Fruit fly (Drosophila melanogaster) whole organism, embryonic: ENCODE results near the gene IntS14.

Experiments used
- CG17802 ChIP-seq: fragments of 200-800 bp; sonication (Bioruptor generic); optimal IDR thresholded peaks from 2 replicates; lab custom pipeline; 2018; ENCODE audit warnings: missing biosample characterization, mild to moderate bottlenecking, missing genetic modification characterization, moderate library complexity
- CG8944 ChIP-seq: fragments of 200-800 bp; sonication (Bioruptor generic); optimal IDR thresholded peaks from 3 replicates; lab custom pipeline; 2016; ENCODE audit warnings: missing biosample characterization, missing genetic modification characterization
- D19B ChIP-seq: fragments of 200-800 bp; sonication (Bioruptor generic); optimal IDR thresholded peaks from 2 replicates; lab custom pipeline; 2017; ENCODE audit warnings: missing biosample characterization, mild to moderate bottlenecking, missing genetic modification characterization
- MTF-1 ChIP-seq: fragments of 200-800 bp; sonication (Bioruptor generic); optimal IDR thresholded peaks from 2 replicates; lab custom pipeline; 2018; ENCODE audit warnings: missing biosample characterization, mild to moderate bottlenecking, missing genetic modification characterization, borderline replicate concordance
- Spps ChIP-seq: fragments of 200-800 bp; sonication (Bioruptor generic); optimal IDR thresholded peaks from 2 replicates; lab custom pipeline; 2018; ENCODE audit warnings: missing biosample characterization, mild to moderate bottlenecking, missing genetic modification characterization
- ase ChIP-seq: fragments of 200-800 bp; sonication (Bioruptor generic); IDR thresholded peaks from 3 replicates; pipeline ENCODE4 v1.3.6; 2022; ENCODE audit warnings: missing biosample characterization, missing genetic modification characterization
- wdn ChIP-seq: fragments of 200-800 bp; sonication (Bioruptor generic); IDR thresholded peaks from 2 replicates; pipeline ENCODE4 v1.3.6; 2022; ENCODE audit warnings: missing biosample characterization, missing genetic modification characterization

DNA sequence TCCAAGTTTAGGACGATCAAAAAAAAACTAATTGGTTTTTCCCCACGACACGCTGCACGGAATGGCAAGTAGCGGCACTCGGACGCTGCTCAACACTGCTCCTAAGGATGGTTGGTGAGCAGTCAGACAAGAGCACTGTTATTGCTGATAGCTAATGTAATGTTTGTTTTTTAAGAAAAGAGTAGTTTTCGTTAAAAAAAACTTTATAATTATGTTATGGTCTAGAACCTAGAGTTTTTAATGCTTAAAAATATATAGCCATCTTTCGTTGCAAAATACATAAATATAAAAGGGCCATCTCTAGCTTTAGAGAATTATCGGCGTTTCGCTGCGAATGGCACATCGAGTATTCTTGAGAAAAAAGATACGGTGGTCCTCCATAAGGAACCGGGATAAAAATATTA is 8.5 kb downstream of the IntS14 start, which contains the start of the genes Charon and CG4887:
- peak; percentile 53 for TF ChIP-seq Spps (tag; lab: Kevin White, UChicago)
- TF ChIP-seq D19B = no peak
- peak; percentile 55 for TF ChIP-seq wdn (GFP tag; lab: Robert Waterston, UW)
- TF ChIP-seq ase (GFP tag; lab: Robert Waterston, UW) = peak; percentile 74
- no peak for TF ChIP-seq MTF-1 (GFP tag; lab: Kevin White, UChicago)
- TF ChIP-seq CG17802 (tag; lab: Kevin White, UChicago) = peak; percentile 43
- peak; percentile 85 for TF ChIP-seq CG8944
